Worm (Caenorhabditis elegans) whole organism, L4 larva: ENCODE measurements around the gene his-73.
A peak's percentile ranks its signal among the peaks of the same experiment; 100 is the strongest.

ENCODE experiments used
- D1046.2 ChIP-seq: fragments of 200-800 bp; sonication (Bioruptor generic); IDR thresholded peaks from 2 replicates; pipeline ENCODE4 v1.3.6; 2022; ENCODE audit warnings: missing genetic modification characterization, missing compliant biosample characterization
- F26F4.8 ChIP-seq: fragments of 200-800 bp; sonication (Bioruptor generic); conservative IDR thresholded peaks from 2 replicates; pipeline ENCODE4 v1.3.6; 2022; ENCODE audit warnings: missing genetic modification characterization, missing compliant biosample characterization
- F37D6.2 ChIP-seq: sonication (generic microtip); optimal IDR thresholded peaks from 2 replicates; lab custom pipeline; 2016; ENCODE audit warnings: mild to moderate bottlenecking, missing genetic modification characterization, missing compliant biosample characterization
- F44E2.7 ChIP-seq: fragments of 200-800 bp; sonication (Bioruptor generic); IDR thresholded peaks from 2 replicates; pipeline ENCODE4 v2.1.2; 2022; ENCODE audit warnings: missing genetic modification characterization, missing compliant biosample characterization
- Y48G9A.11 ChIP-seq: fragments of 200-800 bp; sonication (Bioruptor generic); IDR thresholded peaks from 2 replicates; pipeline ENCODE4 v1.3.6; 2022; ENCODE audit warnings: missing genetic modification reagents, missing genetic modification characterization, missing compliant biosample characterization
- Y75B8A.6 ChIP-seq: fragments of 200-800 bp; sonication (Bioruptor generic); IDR thresholded peaks from 2 replicates; pipeline ENCODE4 v1.3.6; 2022; ENCODE audit warnings: missing genetic modification reagents, missing genetic modification characterization, missing compliant biosample characterization
- aha-1 ChIP-seq: fragments of 150-350 bp; peaks from one replicate; lab custom pipeline; 2014; ENCODE audit warnings: missing biosample characterization, missing genetic modification characterization
- aly-2 ChIP-seq: sonication (generic microtip); optimal IDR thresholded peaks from 2 replicates; lab custom pipeline; 2018; ENCODE audit warnings: missing biosample characterization, missing genetic modification characterization
- attf-4 ChIP-seq: sonication (generic microtip); optimal IDR thresholded peaks from 3 replicates; lab custom pipeline; 2017; ENCODE audit warnings: missing biosample characterization, missing genetic modification characterization
- ceh-28 ChIP-seq: fragments of 150-350 bp; optimal IDR thresholded peaks from 2 replicates; lab custom pipeline; 2014; ENCODE audit warnings: missing biosample characterization, missing genetic modification reagents, missing genetic modification characterization
- ceh-32 ChIP-seq: sonication (generic microtip); optimal IDR thresholded peaks from 2 replicates; lab custom pipeline; 2016; ENCODE audit warnings: mild to moderate bottlenecking, missing genetic modification characterization, missing compliant biosample characterization; ENCODE audit not compliant: poor library complexity
- ceh-44 ChIP-seq: fragments of 200-800 bp; sonication (Bioruptor generic); IDR thresholded peaks from 2 replicates; pipeline ENCODE4 v1.3.6; 2022; ENCODE audit warnings: missing genetic modification reagents, missing genetic modification characterization, missing compliant biosample characterization
- ces-1 ChIP-seq: fragments of 150-350 bp; sonication (generic microtip); optimal IDR thresholded peaks from 4 replicates; lab custom pipeline; 2014; ENCODE audit warnings: missing biosample characterization, missing genetic modification reagents, missing genetic modification characterization
- cey-2 ChIP-seq: sonication (generic microtip); optimal IDR thresholded peaks from 3 replicates; lab custom pipeline; 2017; ENCODE audit warnings: missing genetic modification characterization, mild to moderate bottlenecking, missing compliant biosample characterization, antibody characterized with exemption, borderline replicate concordance; ENCODE audit not compliant: insufficient read depth
- daf-8 ChIP-seq: fragments of 200-800 bp; sonication (Bioruptor generic); IDR thresholded peaks from 2 replicates; pipeline ENCODE4 v1.3.6; 2022; ENCODE audit warnings: missing genetic modification characterization, missing compliant biosample characterization
- dmd-9 ChIP-seq: fragments of 200-800 bp; sonication (Bioruptor generic); IDR thresholded peaks from 2 replicates; pipeline ENCODE4 v1.3.6; 2022; ENCODE audit warnings: missing genetic modification reagents, missing genetic modification characterization, missing compliant biosample characterization
- dpl-1 ChIP-seq: fragments of 150-350 bp; optimal IDR thresholded peaks from 2 replicates; lab custom pipeline; 2014; ENCODE audit warnings: missing biosample characterization, missing genetic modification reagents, missing genetic modification characterization
- dve-1 ChIP-seq: sonication (generic microtip); optimal IDR thresholded peaks from 2 replicates; lab custom pipeline; 2017; ENCODE audit warnings: antibody characterized with exemption, mild to moderate bottlenecking, missing genetic modification characterization, missing compliant biosample characterization; ENCODE audit not compliant: insufficient read depth
- egl-27 ChIP-seq: sonication (generic microtip); optimal IDR thresholded peaks from 3 replicates; lab custom pipeline; 2017; ENCODE audit warnings: missing biosample characterization, missing genetic modification reagents, missing genetic modification characterization
- egl-43 ChIP-seq: fragments of 200-800 bp; sonication (Bioruptor generic); IDR thresholded peaks from 2 replicates; pipeline ENCODE4 v1.3.6; 2022; ENCODE audit warnings: missing genetic modification reagents, missing genetic modification characterization, missing compliant biosample characterization
- fos-1 ChIP-seq: fragments of 150-350 bp; optimal IDR thresholded peaks from 2 replicates; lab custom pipeline; 2014; ENCODE audit warnings: missing biosample characterization, missing genetic modification characterization
- hlh-11 ChIP-seq: fragments of 200-800 bp; sonication (Bioruptor generic); optimal IDR thresholded peaks from 2 replicates; lab custom pipeline; 2018; ENCODE audit warnings: mild to moderate bottlenecking, missing genetic modification characterization, missing compliant biosample characterization
- hlh-30 ChIP-seq: sonication (generic microtip); optimal IDR thresholded peaks from 2 replicates; lab custom pipeline; 2017; ENCODE audit warnings: antibody characterized with exemption, mild to moderate bottlenecking, missing genetic modification characterization, missing compliant biosample characterization; ENCODE audit not compliant: insufficient read depth
- hmg-1.1 ChIP-seq: fragments of 200-800 bp; sonication (Bioruptor generic); IDR thresholded peaks from 2 replicates; pipeline ENCODE4 v1.3.6; 2022; ENCODE audit warnings: missing genetic modification reagents, missing genetic modification characterization, missing compliant biosample characterization
- jun-1 ChIP-seq: fragments of 150-350 bp; optimal IDR thresholded peaks from 2 replicates; lab custom pipeline; 2014; ENCODE audit warnings: missing biosample characterization, missing genetic modification reagents, missing genetic modification characterization
- lin-1 ChIP-seq: fragments of 200-800 bp; sonication (Bioruptor generic); IDR thresholded peaks from 2 replicates; pipeline ENCODE4 v1.3.6; 2022; ENCODE audit warnings: missing genetic modification reagents, missing genetic modification characterization, missing compliant biosample characterization
- lin-13 ChIP-seq: fragments of 150-350 bp; optimal IDR thresholded peaks from 2 replicates; lab custom pipeline; 2014; ENCODE audit warnings: missing biosample characterization, missing genetic modification reagents, missing genetic modification characterization
- lin-29 ChIP-seq: fragments of 200-800 bp; sonication (Bioruptor generic); IDR thresholded peaks from 2 replicates; pipeline ENCODE4 v1.3.6; 2022; ENCODE audit warnings: missing genetic modification reagents, missing genetic modification characterization, missing compliant biosample characterization
- lin-39 ChIP-seq: fragments of 150-350 bp; optimal IDR thresholded peaks from 2 replicates; lab custom pipeline; 2014; ENCODE audit warnings: missing biosample characterization, missing genetic modification reagents, missing genetic modification characterization
- lsy-2 ChIP-seq, 2 experiments: fragments of 150-350 bp in 1 of 2; sonication (generic microtip) in 1 of 2; optimal IDR thresholded peaks; 2 replicates each; lab custom pipeline; 2014 to 2017; ENCODE audit warnings: missing biosample characterization in 2 of 2, missing genetic modification characterization in 2 of 2
- madf-5 ChIP-seq, 2 experiments: fragments of 200-800 bp; sonication (Bioruptor generic); IDR thresholded peaks; 2 replicates each; pipeline ENCODE4 v1.3.6; 2022; ENCODE audit warnings: missing compliant biosample characterization in 2 of 2, missing genetic modification characterization in 2 of 2
- madf-9 ChIP-seq: fragments of 200-800 bp; sonication (Bioruptor generic); conservative IDR thresholded peaks from 2 replicates; pipeline ENCODE4 v1.3.6; 2022; ENCODE audit warnings: missing genetic modification reagents, missing genetic modification characterization, missing compliant biosample characterization
- nhr-102 ChIP-seq: sonication (generic microtip); optimal IDR thresholded peaks from 2 replicates; lab custom pipeline; 2016; ENCODE audit warnings: mild to moderate bottlenecking, missing genetic modification characterization, moderate library complexity, missing compliant biosample characterization
- nhr-11 ChIP-seq: fragments of 150-350 bp; optimal IDR thresholded peaks from 2 replicates; lab custom pipeline; 2014; ENCODE audit warnings: missing biosample characterization, missing genetic modification characterization
- nhr-111 ChIP-seq: fragments of 200-800 bp; sonication (Bioruptor generic); optimal IDR thresholded peaks from 2 replicates; lab custom pipeline; 2018; ENCODE audit warnings: mild to moderate bottlenecking, missing genetic modification characterization, missing compliant biosample characterization
- nhr-237 ChIP-seq: sonication (generic microtip); optimal IDR thresholded peaks from 2 replicates; lab custom pipeline; 2017; ENCODE audit warnings: missing biosample characterization, missing genetic modification characterization
- nhr-28 ChIP-seq: fragments of 150-350 bp; optimal IDR thresholded peaks from 2 replicates; lab custom pipeline; 2014; ENCODE audit warnings: missing biosample characterization, missing genetic modification characterization
- nhr-41 ChIP-seq: fragments of 200-800 bp; sonication (Bioruptor generic); IDR thresholded peaks from 2 replicates; pipeline ENCODE4 v1.3.6; 2022; ENCODE audit warnings: missing genetic modification reagents, missing genetic modification characterization, missing compliant biosample characterization
- nhr-42 ChIP-seq: fragments of 200-800 bp; sonication (Bioruptor generic); IDR thresholded peaks from 2 replicates; pipeline ENCODE4 v1.3.6; 2022; ENCODE audit warnings: missing genetic modification characterization, missing compliant biosample characterization
- nhr-6 ChIP-seq: fragments of 150-350 bp; optimal IDR thresholded peaks from 2 replicates; lab custom pipeline; 2014; ENCODE audit warnings: missing biosample characterization, missing genetic modification characterization
- pha-4 ChIP-seq, 2 experiments: fragments of 150-350 bp in 1 of 2; fragments of 200-800 bp in 1 of 2; sonication (Bioruptor generic) in 1 of 2; IDR thresholded peaks in 1 of 2; optimal IDR thresholded peaks in 1 of 2; 2 replicates each; pipeline versions ENCODE4 v1.3.6 to Lab custom; 2014 to 2022; ENCODE audit warnings: missing genetic modification characterization in 2 of 2, missing genetic modification reagents in 2 of 2, missing biosample characterization in 1 of 2, missing compliant biosample characterization in 1 of 2
- pqm-1 ChIP-seq: sonication (generic microtip); optimal IDR thresholded peaks from 2 replicates; lab custom pipeline; 2017; ENCODE audit warnings: missing biosample characterization, missing genetic modification characterization
- rbr-2 ChIP-seq: sonication (generic microtip); optimal IDR thresholded peaks from 2 replicates; lab custom pipeline; 2016; ENCODE audit warnings: missing genotype, missing genetic modification characterization, missing compliant biosample characterization
- saeg-2 ChIP-seq: fragments of 200-800 bp; sonication (Bioruptor generic); IDR thresholded peaks from 2 replicates; pipeline ENCODE4 v1.3.6; 2022; ENCODE audit warnings: missing genetic modification reagents, missing genetic modification characterization, missing compliant biosample characterization
- set-16 ChIP-seq: fragments of 200-800 bp; sonication (Bioruptor generic); IDR thresholded peaks from 2 replicates; pipeline ENCODE4 v1.3.6; 2022; ENCODE audit warnings: missing genetic modification reagents, missing genetic modification characterization, missing compliant biosample characterization
- tra-1 ChIP-seq: fragments of 200-800 bp; sonication (Bioruptor generic); IDR thresholded peaks from 2 replicates; pipeline ENCODE4 v1.3.6; 2022; ENCODE audit warnings: missing genetic modification reagents, missing genetic modification characterization, missing compliant biosample characterization
- unc-130 ChIP-seq: sonication (generic microtip); optimal IDR thresholded peaks from 2 replicates; lab custom pipeline; 2016; ENCODE audit warnings: missing genetic modification reagents, missing genetic modification characterization, missing compliant biosample characterization
- unc-39 ChIP-seq: sonication (generic microtip); optimal IDR thresholded peaks from 2 replicates; lab custom pipeline; 2017; ENCODE audit warnings: missing biosample characterization, missing genetic modification characterization
- zag-1 ChIP-seq: fragments of 150-350 bp; optimal IDR thresholded peaks from 2 replicates; lab custom pipeline; 2014; ENCODE audit warnings: missing biosample characterization, missing genetic modification characterization
- zfp-3 ChIP-seq: fragments of 200-800 bp; sonication (Bioruptor generic); conservative IDR thresholded peaks from 2 replicates; pipeline ENCODE4 v1.3.6; 2022; ENCODE audit warnings: missing genetic modification reagents, missing genetic modification characterization, missing compliant biosample characterization
- zip-11 ChIP-seq: fragments of 200-800 bp; sonication (Bioruptor generic); IDR thresholded peaks from 2 replicates; pipeline ENCODE4 v1.3.6; 2022; ENCODE audit warnings: missing genetic modification characterization, missing compliant biosample characterization
- ztf-7 ChIP-seq: fragments of 150-350 bp; optimal IDR thresholded peaks from 2 replicates; lab custom pipeline; 2014; ENCODE audit warnings: missing biosample characterization, missing genetic modification characterization

Gene his-73

DNA sequence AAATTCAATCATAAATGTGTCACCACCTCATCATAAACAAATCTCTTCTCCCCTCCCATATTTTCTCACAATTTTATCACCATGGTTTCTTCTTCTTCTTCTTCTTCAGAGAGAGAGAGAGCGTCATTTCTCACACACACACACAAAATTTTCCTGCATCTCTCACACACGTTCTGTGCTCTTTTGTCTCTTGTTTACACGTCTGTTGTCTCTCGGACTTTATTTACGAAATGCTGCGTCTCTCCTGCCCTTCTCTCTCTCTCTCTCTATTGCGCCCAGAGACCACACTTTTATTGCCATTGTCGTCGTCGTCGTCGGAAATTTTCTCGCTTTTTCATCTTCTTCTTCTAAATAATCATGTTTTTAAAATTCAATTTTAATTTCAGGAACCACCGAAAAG is 11.7 kb downstream of the his-73 start, which contains the start of gene lec-1 (continued):
- TF ChIP-seq ceh-32 (no peak), lsy-2 (tag; optimal IDR thresholded peaks at IDR 0.05; lab: Kevin White, UChicago) (peak in 1 of 2 experiments; percentile 64), set-16 (GFP tag; lab: Robert Waterston, UW) (0 out of 2 replicates have a peak, but pooled peaks have one; percentile 11), ceh-28 (tag; lab: Kevin White, UChicago) (no peak), unc-39 (tag; lab: Kevin White, UChicago) (no peak), lin-1 (no peak), D1046.2 (no peak), hmg-1.1 (peak; percentile 67), pha-4 (GFP tag; IDR thresholded peaks at IDR 0.05; lab: Robert Waterston, UW) (peak; percentile 13; the same call in 1 of the 2 replicates), pha-4 (tag; optimal IDR thresholded peaks at IDR 0.05; lab: Kevin White, UChicago) (peak; percentile 91), egl-27 (tag; lab: Kevin White, UChicago) (no peak), pqm-1 (tag; lab: Kevin White, UChicago) (peak; percentile 49), attf-4 (tag; lab: Kevin White, UChicago) (no peak), unc-130 (GFP tag; lab: Kevin White, UChicago) (no peak), egl-43 (GFP tag; lab: Robert Waterston, UW) (no peak), nhr-11 (tag; lab: Kevin White, UChicago) (peak; percentile 70), lin-13 (GFP tag; lab: Kevin White, UChicago) (peak; percentile 11), nhr-28 (tag; lab: Kevin White, UChicago) (peak; percentile 63), aly-2 (tag; lab: Kevin White, UChicago) (no peak), cey-2 (tag; lab: Kevin White, UChicago) (no peak), lin-39 (tag; lab: Kevin White, UChicago) (no peak), nhr-111 (GFP tag; lab: Kevin White, UChicago) (no peak), aha-1 (peak; percentile 85), daf-8 (GFP tag; lab: Robert Waterston, UW) (no peak), nhr-237 (tag; lab: Kevin White, UChicago) (no peak), rbr-2 (tag; lab: Kevin White, UChicago) (peak; percentile 59), F44E2.7 (GFP tag; lab: Robert Waterston, UW) (no peak), nhr-41 (GFP tag; lab: Robert Waterston, UW) (no peak), ztf-7 (tag; lab: Kevin White, UChicago) (no peak), hlh-30 (peak; percentile 45), dve-1 (tag; lab: Kevin White, UChicago) (peak; percentile 78), tra-1 (GFP tag; lab: Robert Waterston, UW) (0 out of 2 replicates have a peak, but pooled peaks have one; percentile 16), lin-29 (GFP tag; lab: Robert Waterston, UW) (no peak), ces-1 (GFP tag; lab: Kevin White, UChicago) (no peak), dmd-9 (GFP tag; lab: Robert Waterston, UW) (no peak), Y48G9A.11 (GFP tag; lab: Robert Waterston, UW) (no peak), nhr-6 (tag; lab: Kevin White, UChicago) (peak; percentile 15), saeg-2 (GFP tag; lab: Robert Waterston, UW) (no peak), madf-5 (GFP tag; IDR thresholded peaks at IDR 0.05; lab: Robert Waterston, UW) (no peak), madf-9 (GFP tag; lab: Robert Waterston, UW) (no peak), zip-11 (GFP tag; lab: Robert Waterston, UW) (no peak), ceh-44 (GFP tag; lab: Robert Waterston, UW) (no peak), zag-1 (tag; lab: Kevin White, UChicago) (no peak), dpl-1 (peak; percentile 27), jun-1 (tag; lab: Kevin White, UChicago) (no peak), zfp-3 (no peak), Y75B8A.6 (GFP tag; lab: Robert Waterston, UW) (no peak), F37D6.2 (tag; lab: Kevin White, UChicago) (no peak), F26F4.8 (GFP tag; lab: Robert Waterston, UW) (no peak), hlh-11 (tag; lab: Kevin White, UChicago) (peak; percentile 72), nhr-42 (GFP tag; lab: Robert Waterston, UW) (no peak), nhr-102 (tag; lab: Kevin White, UChicago) (no peak), fos-1 (tag; lab: Kevin White, UChicago) (no peak)
